Fruit fly (Drosophila melanogaster) Kc167 (cell line): ENCODE measurements around the gene wls.

ENCODE experiments used
- Myc ChIP-seq: fragments of >200 bp; optimal IDR thresholded peaks from 2 replicates; lab custom pipeline; 2017; ENCODE audit warnings: missing external identifiers
- Sin3A ChIP-seq: fragments of >200 bp; optimal IDR thresholded peaks from 2 replicates; lab custom pipeline; 2018; ENCODE audit warnings: missing external identifiers
- h ChIP-seq: fragments of >200 bp; optimal IDR thresholded peaks from 3 replicates; lab custom pipeline; 2018; ENCODE audit warnings: missing external identifiers
- insv ChIP-seq: fragments of >200 bp; optimal IDR thresholded peaks from 3 replicates; lab custom pipeline; 2018; ENCODE audit warnings: missing external identifiers
- psq ChIP-seq: fragments of >200 bp; optimal IDR thresholded peaks from 2 replicates; lab custom pipeline; 2017; ENCODE audit warnings: missing external identifiers
- ttk ChIP-seq: sonication (Bioruptor generic); optimal IDR thresholded peaks from 2 replicates; lab custom pipeline; 2017; ENCODE audit warnings: missing external identifiers

The wls gene

dm6 chr3L:11125636-11126532 lies 43.5 kb downstream of the wls start:
- no peak for TF ChIP-seq psq (lab: Kevin White, UChicago)
- no peak for TF ChIP-seq insv (lab: Kevin White, UChicago)
- TF ChIP-seq Sin3A (lab: Kevin White, UChicago) = no peak
- no peak for TF ChIP-seq Myc (lab: Kevin White, UChicago)
- TF ChIP-seq ttk = no peak
- TF ChIP-seq h (lab: Kevin White, UChicago) = no peak

dm6 chr3L:11124841-11125240 lies 44.6 kb downstream of the wls start:
- no peak for TF ChIP-seq insv (lab: Kevin White, UChicago)
- no peak for TF ChIP-seq h (lab: Kevin White, UChicago)
- no peak for TF ChIP-seq ttk
- no peak for TF ChIP-seq Myc (lab: Kevin White, UChicago)
- TF ChIP-seq Sin3A (lab: Kevin White, UChicago) = no peak
- no peak for TF ChIP-seq psq (lab: Kevin White, UChicago)

dm6 chr3L:11124439-11124838 lies 45.0 kb downstream of the wls start:
- TF ChIP-seq Sin3A (lab: Kevin White, UChicago) (no peak), psq (lab: Kevin White, UChicago) (no peak), insv (lab: Kevin White, UChicago) (no peak), Myc (lab: Kevin White, UChicago) (no peak), h (lab: Kevin White, UChicago) (no peak), ttk (no peak)

dm6 chr3L:11123598-11124284 lies 45.7 kb downstream of the wls start:
- TF ChIP-seq psq (lab: Kevin White, UChicago) = no peak
- TF ChIP-seq ttk = no peak
- TF ChIP-seq Myc (lab: Kevin White, UChicago) = no peak
- TF ChIP-seq h (lab: Kevin White, UChicago) = no peak
- TF ChIP-seq insv (lab: Kevin White, UChicago) = no peak
- TF ChIP-seq Sin3A (lab: Kevin White, UChicago) = no peak

- TF ChIP-seq h (lab: Kevin White, UChicago) (no peak), Myc (lab: Kevin White, UChicago) (no peak), psq (lab: Kevin White, UChicago) (no peak), insv (lab: Kevin White, UChicago) (no peak), Sin3A (lab: Kevin White, UChicago) (no peak), ttk (no peak)
These were observed 46.3 kb downstream of the wls start, which contains the start of the genes Ufd1 and NaPi-III for dm6 chr3L:11123088-11123487. Gene Ufd1, minus strand, starts transcription at chr3L:11123216. Gene NaPi-III, plus strand, starts transcription at chr3L:11123348.

dm6 chr3L:11120419-11120958 lies 48.9 kb downstream of the wls start, which contains the start of the genes FoxK and mRpL2:
Gene FoxK, minus strand, starts transcription at chr3L:11120783.
Gene mRpL2, plus strand, starts transcription at chr3L:11120847.
- TF ChIP-seq h (lab: Kevin White, UChicago) = no peak
- no peak for TF ChIP-seq insv (lab: Kevin White, UChicago)
- TF ChIP-seq psq (lab: Kevin White, UChicago) = no peak
- TF ChIP-seq Myc (lab: Kevin White, UChicago) = no peak
- no peak for TF ChIP-seq ttk
- no peak for TF ChIP-seq Sin3A (lab: Kevin White, UChicago)

- TF ChIP-seq h (lab: Kevin White, UChicago) (no peak), Myc (lab: Kevin White, UChicago) (no peak), Sin3A (lab: Kevin White, UChicago) (no peak), ttk (no peak), psq (lab: Kevin White, UChicago) (no peak), insv (lab: Kevin White, UChicago) (no peak)
These were observed 49.5 kb downstream of the wls start for dm6 chr3L:11119901-11120418.

dm6 chr3L:11119396-11119900 lies 50.0 kb downstream of the wls start:
- no peak for TF ChIP-seq insv (lab: Kevin White, UChicago)

dm6 chr3L:11118627-11119395 lies 50.6 kb downstream of the wls start:
- TF ChIP-seq ttk = no peak
- no peak for TF ChIP-seq Myc (lab: Kevin White, UChicago)
- TF ChIP-seq psq (lab: Kevin White, UChicago) = no peak

- no peak for TF ChIP-seq insv (lab: Kevin White, UChicago)
- no peak for TF ChIP-seq psq (lab: Kevin White, UChicago)
- no peak for TF ChIP-seq ttk
- TF ChIP-seq Sin3A (lab: Kevin White, UChicago) = no peak
- no peak for TF ChIP-seq Myc (lab: Kevin White, UChicago)
- TF ChIP-seq h (lab: Kevin White, UChicago) = no peak
These were observed 51.7 kb downstream of the wls start for dm6 chr3L:11117733-11118132.
